In the genomic region with DNA sequence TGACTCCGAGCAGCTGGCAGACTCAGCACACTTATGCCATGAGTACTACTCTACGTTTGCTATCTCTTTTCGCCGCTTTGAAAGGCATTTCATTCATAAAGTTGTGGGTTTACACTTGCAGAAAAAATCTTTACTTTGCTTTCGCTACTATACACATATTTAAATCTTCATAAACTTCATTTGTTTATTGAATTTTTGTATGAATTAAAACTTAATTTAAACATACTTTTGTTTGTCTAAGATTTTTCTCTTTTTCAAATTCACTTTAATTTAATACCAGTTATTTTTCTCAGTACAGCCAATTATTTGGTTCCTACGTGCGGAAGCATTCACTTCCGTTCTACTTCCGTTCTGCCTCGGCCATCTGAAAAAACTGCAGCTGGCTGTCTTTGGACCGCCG, we compare ENCODE assay signal across 1 fruit fly cellular context.
TF ChIP-seq lines count a peak whose summit lies in the region.

No protein-coding gene starts in this region.

TF ChIP-seq in whole organism, embryonic, 481 proteins besides CTCF, POLR2A, EP300 and RAD21 (continued from another document and continues in another):
- TF ChIP-seq usp (GFP tag; optimal IDR thresholded peaks at IDR 0.05; lab: Kevin White, UChicago) (no peak), tna (GFP tag; IDR thresholded peaks at IDR 0.05; lab: Robert Waterston, UW; ENCODE audit: partially characterized antibody) (no peak), Oli (tag; optimal IDR thresholded peaks at IDR 0.05; lab: Kevin White, UChicago) (peak; percentile 79), CG2202 (tag; optimal IDR thresholded peaks at IDR 0.05; lab: Kevin White, UChicago) (peak; percentile 46), Taf1 (GFP tag; IDR thresholded peaks at IDR 0.05; lab: Robert Waterston, UW) (no peak), CG17802 (tag; optimal IDR thresholded peaks at IDR 0.05; lab: Kevin White, UChicago) (no peak), sim (GFP tag; IDR thresholded peaks at IDR 0.05; lab: Robert Waterston, UW) (peak; percentile 35; the same call in 1 of the 2 replicates), unpg (GFP tag; optimal IDR thresholded peaks at IDR 0.05; lab: Kevin White, UChicago) (peak; percentile 83), CG14710 (tag; optimal IDR thresholded peaks at IDR 0.05; lab: Kevin White, UChicago) (peak; percentile 77), CG17385 (GFP tag; optimal IDR thresholded peaks at IDR 0.05; lab: Kevin White, UChicago) (peak; percentile 69), B-H1 (GFP tag; IDR thresholded peaks at IDR 0.05; lab: Robert Waterston, UW) (no peak), CG10431 (GFP tag; optimal IDR thresholded peaks at IDR 0.05; lab: Kevin White, UChicago) (no peak), dmrt99B (tag; optimal IDR thresholded peaks at IDR 0.05; lab: Kevin White, UChicago) (peak; percentile 79), bsh (GFP tag; optimal IDR thresholded peaks at IDR 0.05; lab: Kevin White, UChicago) (peak in 1 of 2 experiments; percentile 85), hth (optimal IDR thresholded peaks at IDR 0.05; lab: Kevin White, UChicago) (no peak), CG11696 (GFP tag; IDR thresholded peaks at IDR 0.05; lab: Robert Waterston, UW) (no peak), CG31365 (tag; optimal IDR thresholded peaks at IDR 0.05; lab: Kevin White, UChicago) (no peak), CG12219 (GFP tag; optimal IDR thresholded peaks at IDR 0.05; lab: Kevin White, UChicago) (peak; percentile 34), CG18764 (GFP tag; optimal IDR thresholded peaks at IDR 0.05; lab: Kevin White, UChicago) (peak; percentile 52), CG13775 (GFP tag; optimal IDR thresholded peaks at IDR 0.05; lab: Kevin White, UChicago) (peak; percentile 65), CG2875 (GFP tag; optimal IDR thresholded peaks at IDR 0.05; lab: Kevin White, UChicago) (peak; percentile 46), Side (GFP tag; optimal IDR thresholded peaks at IDR 0.05; lab: Kevin White, UChicago) (peak; percentile 33), eve (GFP tag; optimal IDR thresholded peaks at IDR 0.05; lab: Kevin White, UChicago) (peak in 1 of 2 experiments; percentile 56), croc (GFP tag; conservative IDR thresholded peaks at IDR 0.05; lab: Robert Waterston, UW) (no peak; the same call in 2 of the 3 replicates), mld (GFP tag; IDR thresholded peaks at IDR 0.05; lab: Robert Waterston, UW; ENCODE audit: partially characterized antibody) (no peak), yki (optimal IDR thresholded peaks at IDR 0.05; lab: Kevin White, UChicago) (no peak), pros (GFP tag; optimal IDR thresholded peaks at IDR 0.05; lab: Kevin White, UChicago) (peak; percentile 62), Ets97D (GFP tag; optimal IDR thresholded peaks at IDR 0.05; lab: Kevin White, UChicago) (no peak), Atf6 (GFP tag; IDR thresholded peaks at IDR 0.05; lab: Robert Waterston, UW) (peak; percentile 27; the same call in 1 of the 2 replicates), Ssrp (tag; optimal IDR thresholded peaks at IDR 0.05; lab: Kevin White, UChicago) (peak; percentile 63), E2f1 (GFP tag; IDR thresholded peaks at IDR 0.05; lab: Robert Waterston, UW) (peak; percentile 62), Fer3 (tag; optimal IDR thresholded peaks at IDR 0.05; lab: Kevin White, UChicago) (peak; percentile 54), Doc2 (GFP tag; IDR thresholded peaks at IDR 0.05; lab: Robert Waterston, UW) (no peak), Vsx1 (GFP tag; optimal IDR thresholded peaks at IDR 0.05; lab: Kevin White, UChicago) (peak; percentile 42), CG18262 (tag; optimal IDR thresholded peaks at IDR 0.05; lab: Kevin White, UChicago) (peak; percentile 88), CG2199 (GFP tag; IDR thresholded peaks at IDR 0.05; lab: Robert Waterston, UW) (no peak), Usf (GFP tag; optimal IDR thresholded peaks at IDR 0.05; lab: Kevin White, UChicago) (no peak), nerfin-1 (tag; optimal IDR thresholded peaks at IDR 0.05; lab: Kevin White, UChicago) (peak; percentile 69), al (GFP tag; IDR thresholded peaks at IDR 0.05; lab: Robert Waterston, UW) (no peak), Hr78 (GFP tag; optimal IDR thresholded peaks at IDR 0.05; lab: Kevin White, UChicago) (peak in 1 of 2 experiments; percentile 26), pfk (GFP tag; optimal IDR thresholded peaks at IDR 0.05; lab: Kevin White, UChicago) (no peak), CG15011 (GFP tag; optimal IDR thresholded peaks at IDR 0.05; lab: Kevin White, UChicago) (peak; percentile 33), CG30431 (GFP tag; optimal IDR thresholded peaks at IDR 0.05; lab: Kevin White, UChicago) (no peak), tap (tag; optimal IDR thresholded peaks at IDR 0.05; lab: Kevin White, UChicago) (peak; percentile 59), CG34376 (GFP tag; optimal IDR thresholded peaks at IDR 0.05; lab: Kevin White, UChicago) (no peak), Dfd (GFP tag; optimal IDR thresholded peaks at IDR 0.05; lab: Kevin White, UChicago) (no peak), CG3407 (GFP tag; optimal IDR thresholded peaks at IDR 0.05; lab: Kevin White, UChicago) (peak; percentile 52), CG8290 (GFP tag; optimal IDR thresholded peaks at IDR 0.05; lab: Kevin White, UChicago) (peak; percentile 43), CG8290 (tag; optimal IDR thresholded peaks at IDR 0.05; lab: Kevin White, UChicago) (no peak), sug (tag; optimal IDR thresholded peaks at IDR 0.05; lab: Kevin White, UChicago) (no peak), Awh (GFP tag; IDR thresholded peaks at IDR 0.05; lab: Robert Waterston, UW) (peak; percentile 64), CG3281 (GFP tag; optimal IDR thresholded peaks at IDR 0.05; lab: Kevin White, UChicago) (peak; percentile 50), CG12659 (GFP tag; optimal IDR thresholded peaks at IDR 0.05; lab: Kevin White, UChicago) (peak; percentile 44), D (optimal IDR thresholded peaks at IDR 0.05; lab: Kevin White, UChicago) (no peak), D (GFP tag; optimal IDR thresholded peaks at IDR 0.05; lab: Kevin White, UChicago) (peak; percentile 66), CG10267 (tag; optimal IDR thresholded peaks at IDR 0.05; lab: Kevin White, UChicago) (peak; percentile 84), Six4 (GFP tag; optimal IDR thresholded peaks at IDR 0.05; lab: Kevin White, UChicago) (peak; percentile 59), CG14014 (GFP tag; IDR thresholded peaks at IDR 0.05; lab: Robert Waterston, UW) (no peak), CG11093 (GFP tag; IDR thresholded peaks at IDR 0.05; lab: Robert Waterston, UW) (no peak), CG1792 (GFP tag; optimal IDR thresholded peaks at IDR 0.05; lab: Kevin White, UChicago) (no peak), jigr1 (GFP tag; IDR thresholded peaks at IDR 0.05; lab: Robert Waterston, UW) (no peak), repo (GFP tag; optimal IDR thresholded peaks at IDR 0.05; lab: Kevin White, UChicago) (no peak), CG13287 (GFP tag; IDR thresholded peaks at IDR 0.05; lab: Robert Waterston, UW; ENCODE audit: partially characterized antibody) (no peak), CG10462 (GFP tag; optimal IDR thresholded peaks at IDR 0.05; lab: Kevin White, UChicago) (peak; percentile 58), cas (GFP tag; IDR thresholded peaks at IDR 0.05; lab: Robert Waterston, UW) (no peak), Dbx (GFP tag; IDR thresholded peaks at IDR 0.05; lab: Robert Waterston, UW) (no peak), Dek (tag; optimal IDR thresholded peaks at IDR 0.05; lab: Kevin White, UChicago) (peak; percentile 38), chinmo (GFP tag; IDR thresholded peaks at IDR 0.05; lab: Robert Waterston, UW; ENCODE audit: partially characterized antibody) (no peak), CG34422 (GFP tag; IDR thresholded peaks at IDR 0.05; lab: Robert Waterston, UW) (no peak), CG12104 (GFP tag; optimal IDR thresholded peaks at IDR 0.05; lab: Kevin White, UChicago) (no peak), Jarid2 (GFP tag; optimal IDR thresholded peaks at IDR 0.05; lab: Kevin White, UChicago) (peak; percentile 10), salm (tag; optimal IDR thresholded peaks at IDR 0.05; lab: Kevin White, UChicago) (peak; percentile 54), CG34224 (GFP tag; IDR thresholded peaks at IDR 0.05; lab: Robert Waterston, UW; ENCODE audit: partially characterized antibody) (no peak), Lpt (GFP tag; optimal IDR thresholded peaks at IDR 0.05; lab: Kevin White, UChicago) (no peak), CG10274 (GFP tag; optimal IDR thresholded peaks at IDR 0.05; lab: Kevin White, UChicago) (no peak), gro (GFP tag; optimal IDR thresholded peaks at IDR 0.05; lab: Kevin White, UChicago) (no peak), Trl (optimal IDR thresholded peaks at IDR 0.05; lab: Kevin White, UChicago) (no peak), Trl (GFP tag; optimal IDR thresholded peaks at IDR 0.05; lab: Kevin White, UChicago) (peak; percentile 58), caup (GFP tag; optimal IDR thresholded peaks at IDR 0.05; lab: Kevin White, UChicago; ENCODE audit: severe bottlenecking) (no peak), vvl (GFP tag; IDR thresholded peaks at IDR 0.05; lab: Robert Waterston, UW) (peak; percentile 71; the same call in 1 of the 2 replicates), ind (GFP tag; optimal IDR thresholded peaks at IDR 0.05; lab: Kevin White, UChicago) (peak; percentile 53), CG7271 (tag; optimal IDR thresholded peaks at IDR 0.05; lab: Kevin White, UChicago) (peak; percentile 77), klu (GFP tag; IDR thresholded peaks at IDR 0.05; lab: Robert Waterston, UW) (no peak), org-1 (GFP tag; optimal IDR thresholded peaks at IDR 0.05; lab: Kevin White, UChicago) (peak; percentile 47), CG4820 (GFP tag; optimal IDR thresholded peaks at IDR 0.05; lab: Kevin White, UChicago) (peak; percentile 70), Bgb (GFP tag; IDR thresholded peaks at IDR 0.05; lab: Robert Waterston, UW; ENCODE audit: partially characterized antibody) (no peak), CG1529 (GFP tag; optimal IDR thresholded peaks at IDR 0.05; lab: Kevin White, UChicago) (peak; percentile 51), pzg (GFP tag; optimal IDR thresholded peaks at IDR 0.05; lab: Kevin White, UChicago) (no peak), Asciz (GFP tag; optimal IDR thresholded peaks at IDR 0.05; lab: Kevin White, UChicago) (peak; percentile 49), HLH3B (GFP tag; IDR thresholded peaks at IDR 0.05; lab: Robert Waterston, UW) (peak; percentile 75), Fer2 (tag; optimal IDR thresholded peaks at IDR 0.05; lab: Kevin White, UChicago) (no peak), sc (optimal IDR thresholded peaks at IDR 0.05; lab: Kevin White, UChicago) (no peak), sc (GFP tag; optimal IDR thresholded peaks at IDR 0.05; lab: Kevin White, UChicago) (peak; percentile 60), Dad (GFP tag; optimal IDR thresholded peaks at IDR 0.05; lab: Kevin White, UChicago) (no peak), CG31388 (GFP tag; optimal IDR thresholded peaks at IDR 0.05; lab: Kevin White, UChicago) (no peak), Hmx (GFP tag; optimal IDR thresholded peaks at IDR 0.05; lab: Kevin White, UChicago) (no peak), CG12744 (GFP tag; optimal IDR thresholded peaks at IDR 0.05; lab: Kevin White, UChicago) (peak; percentile 21), CG9797 (GFP tag; optimal IDR thresholded peaks at IDR 0.05; lab: Kevin White, UChicago) (no peak), gce (GFP tag; IDR thresholded peaks at IDR 0.05; lab: Robert Waterston, UW) (no peak), CG3838 (GFP tag; optimal IDR thresholded peaks at IDR 0.05; lab: Kevin White, UChicago) (no peak), ab (GFP tag; optimal IDR thresholded peaks at IDR 0.05; lab: Kevin White, UChicago) (no peak), Atf3 (GFP tag; optimal IDR thresholded peaks at IDR 0.05; lab: Kevin White, UChicago) (peak; percentile 22), maf-S (GFP tag; optimal IDR thresholded peaks at IDR 0.05; lab: Kevin White, UChicago) (no peak), CG15269 (tag; optimal IDR thresholded peaks at IDR 0.05; lab: Kevin White, UChicago) (peak; percentile 63), CG6175 (GFP tag; IDR thresholded peaks at IDR 0.05; lab: Robert Waterston, UW) (no peak), vfl (GFP tag; optimal IDR thresholded peaks at IDR 0.05; lab: Kevin White, UChicago) (no peak), disco-r (GFP tag; optimal IDR thresholded peaks at IDR 0.05; lab: Kevin White, UChicago) (no peak), wor (GFP tag; IDR thresholded peaks at IDR 0.05; lab: Robert Waterston, UW) (peak; percentile 48), Dref (GFP tag; IDR thresholded peaks at IDR 0.05; lab: Robert Waterston, UW) (no peak), lab (GFP tag; optimal IDR thresholded peaks at IDR 0.05; lab: Kevin White, UChicago) (peak; percentile 66), Xrp1 (GFP tag; IDR thresholded peaks at IDR 0.05; lab: Robert Waterston, UW) (peak; percentile 88), gem (tag; optimal IDR thresholded peaks at IDR 0.05; lab: Kevin White, UChicago) (peak; percentile 90), kay (GFP tag; optimal IDR thresholded peaks at IDR 0.05; lab: Kevin White, UChicago) (peak; percentile 34), Bteb2 (GFP tag; optimal IDR thresholded peaks at IDR 0.05; lab: Kevin White, UChicago) (no peak), CG12942 (GFP tag; optimal IDR thresholded peaks at IDR 0.05; lab: Kevin White, UChicago) (no peak), gfzf (GFP tag; optimal IDR thresholded peaks at IDR 0.05; lab: Kevin White, UChicago) (no peak), pnt (GFP tag; optimal IDR thresholded peaks at IDR 0.05; lab: Kevin White, UChicago) (peak; percentile 27), YL-1 (GFP tag; optimal IDR thresholded peaks at IDR 0.05; lab: Kevin White, UChicago) (no peak), CG1602 (GFP tag; optimal IDR thresholded peaks at IDR 0.05; lab: Kevin White, UChicago) (peak; percentile 59), prd (optimal IDR thresholded peaks at IDR 0.05; lab: Kevin White, UChicago) (no peak), prd (GFP tag; IDR thresholded peaks at IDR 0.05; lab: Robert Waterston, UW) (peak; percentile 84), tll (GFP tag; optimal IDR thresholded peaks at IDR 0.05; lab: Kevin White, UChicago) (no peak), sens-2 (GFP tag; IDR thresholded peaks at IDR 0.05; lab: Robert Waterston, UW) (no peak), CG11723 (GFP tag; optimal IDR thresholded peaks at IDR 0.05; lab: Kevin White, UChicago) (peak; percentile 18), zfh1 (GFP tag; IDR thresholded peaks at IDR 0.05; lab: Robert Waterston, UW) (peak; percentile 59; the same call in 1 of the 3 replicates), fd64A (GFP tag; optimal IDR thresholded peaks at IDR 0.05; lab: Kevin White, UChicago) (no peak), CG10147 (GFP tag; optimal IDR thresholded peaks at IDR 0.05; lab: Kevin White, UChicago) (peak; percentile 37), E2f2 (GFP tag; IDR thresholded peaks at IDR 0.05; lab: Robert Waterston, UW) (peak; percentile 34; the same call in 1 of the 2 replicates), D19B (GFP tag; optimal IDR thresholded peaks at IDR 0.05; lab: Kevin White, UChicago) (no peak), Kr (GFP tag; optimal IDR thresholded peaks at IDR 0.05; lab: Kevin White, UChicago) (peak; percentile 45)
